Fruit fly (Drosophila melanogaster) whole organism, embryonic: ENCODE results near the gene SCCRO4.

Source experiments
- Bteb2 ChIP-seq: fragments of 200-800 bp; sonication (Bioruptor generic); optimal IDR thresholded peaks from 2 replicates; lab custom pipeline; 2016; ENCODE audit warnings: missing biosample characterization, missing genetic modification characterization
- CG10147 ChIP-seq: fragments of 200-800 bp; sonication (Bioruptor generic); optimal IDR thresholded peaks from 2 replicates; lab custom pipeline; 2019; ENCODE audit warnings: missing biosample characterization, mild to moderate bottlenecking, missing genetic modification characterization, moderate library complexity
- CG10462 ChIP-seq: fragments of 200-800 bp; sonication (Bioruptor generic); optimal IDR thresholded peaks from 2 replicates; lab custom pipeline; 2016; ENCODE audit warnings: missing biosample characterization, missing genetic modification characterization
- CG10979 ChIP-seq: fragments of 200-800 bp; sonication (Bioruptor generic); optimal IDR thresholded peaks from 2 replicates; lab custom pipeline; 2018; ENCODE audit warnings: missing biosample characterization, mild to moderate bottlenecking, missing genetic modification characterization, moderate library complexity
- CG11247 ChIP-seq: fragments of 200-800 bp; sonication (Bioruptor generic); IDR thresholded peaks from 2 replicates; pipeline ENCODE4 v1.3.6; 2022; ENCODE audit warnings: missing biosample characterization, missing genetic modification characterization
- CG11504 ChIP-seq: fragments of 200-800 bp; sonication (Bioruptor generic); optimal IDR thresholded peaks from 3 replicates; lab custom pipeline; 2019; ENCODE audit warnings: missing biosample characterization, mild to moderate bottlenecking, missing genetic modification characterization, moderate library complexity
- CG13123 ChIP-seq: fragments of 200-800 bp; sonication (Bioruptor generic); optimal IDR thresholded peaks from 2 replicates; lab custom pipeline; 2016; ENCODE audit warnings: missing biosample characterization, missing genetic modification characterization
- CG15011 ChIP-seq: fragments of 200-800 bp; sonication (Bioruptor generic); optimal IDR thresholded peaks from 3 replicates; lab custom pipeline; 2018; ENCODE audit warnings: missing biosample characterization, mild to moderate bottlenecking, missing genetic modification characterization
- CG1529 ChIP-seq: fragments of 200-800 bp; sonication (Bioruptor generic); optimal IDR thresholded peaks from 3 replicates; lab custom pipeline; 2018; ENCODE audit warnings: missing biosample characterization, missing genetic modification characterization
- CG1602 ChIP-seq: fragments of 200-800 bp; sonication (Bioruptor generic); optimal IDR thresholded peaks from 3 replicates; lab custom pipeline; 2016; ENCODE audit warnings: missing biosample characterization, missing genetic modification characterization
- CG17385 ChIP-seq: fragments of 200-800 bp; sonication (Bioruptor generic); optimal IDR thresholded peaks from 3 replicates; lab custom pipeline; 2018; ENCODE audit warnings: missing biosample characterization, mild to moderate bottlenecking, missing genetic modification characterization
- CG18476 ChIP-seq: fragments of 200-800 bp; sonication (Bioruptor generic); optimal IDR thresholded peaks from 2 replicates; lab custom pipeline; 2016; ENCODE audit warnings: missing biosample characterization, mild to moderate bottlenecking, missing genetic modification characterization
- CG2199 ChIP-seq: fragments of 200-800 bp; sonication (Bioruptor generic); IDR thresholded peaks from 3 replicates; pipeline ENCODE4 v1.3.6; 2022; ENCODE audit warnings: missing biosample characterization, missing genetic modification characterization
- CG31388 ChIP-seq: fragments of 200-800 bp; sonication (Bioruptor generic); optimal IDR thresholded peaks from 2 replicates; lab custom pipeline; 2016; ENCODE audit warnings: missing biosample characterization, missing genetic modification characterization
- CG32772 ChIP-seq: fragments of 200-800 bp; sonication (Bioruptor generic); IDR thresholded peaks from 2 replicates; pipeline ENCODE4 v1.3.6; 2022; ENCODE audit warnings: missing biosample characterization, missing genetic modification characterization
- CG33213 ChIP-seq: fragments of 200-800 bp; sonication (Bioruptor generic); optimal IDR thresholded peaks from 3 replicates; lab custom pipeline; 2016; ENCODE audit warnings: missing biosample characterization, missing genetic modification characterization
- CG34224 ChIP-seq: fragments of 200-800 bp; sonication (Bioruptor generic); IDR thresholded peaks from 3 replicates; pipeline ENCODE4 v1.3.6; 2022; ENCODE audit warnings: missing biosample characterization, missing genetic modification characterization; ENCODE audit not compliant: partially characterized antibody
- CG34422 ChIP-seq: fragments of 200-800 bp; sonication (Bioruptor generic); IDR thresholded peaks from 3 replicates; pipeline ENCODE4 v1.3.6; 2022; ENCODE audit warnings: missing biosample characterization, missing genetic modification characterization
- CG4424 ChIP-seq: fragments of 200-800 bp; sonication (Bioruptor generic); optimal IDR thresholded peaks from 3 replicates; lab custom pipeline; 2016; ENCODE audit warnings: missing biosample characterization, missing genetic modification characterization
- CG4730 ChIP-seq: fragments of 200-800 bp; sonication (Bioruptor generic); IDR thresholded peaks from 2 replicates; pipeline ENCODE4 v1.3.6; 2022; ENCODE audit warnings: missing biosample characterization, missing genetic modification characterization
- CG6854 ChIP-seq: fragments of 200-800 bp; sonication (Bioruptor generic); optimal IDR thresholded peaks from 3 replicates; lab custom pipeline; 2017; ENCODE audit warnings: missing biosample characterization, mild to moderate bottlenecking, missing genetic modification characterization
- CG9437 ChIP-seq: fragments of 200-800 bp; sonication (Bioruptor generic); optimal IDR thresholded peaks from 2 replicates; lab custom pipeline; 2018; ENCODE audit warnings: missing biosample characterization, mild to moderate bottlenecking, missing genetic modification characterization
- CG9876 ChIP-seq: fragments of 200-800 bp; sonication (Bioruptor generic); optimal IDR thresholded peaks from 2 replicates; lab custom pipeline; 2016; ENCODE audit warnings: missing biosample characterization, missing genetic modification characterization
- CHES-1-like ChIP-seq: fragments of 200-800 bp; sonication (Bioruptor generic); optimal IDR thresholded peaks from 2 replicates; lab custom pipeline; 2016; ENCODE audit warnings: missing biosample characterization, missing genetic modification characterization
- Dbx ChIP-seq: fragments of 200-800 bp; sonication (Bioruptor generic); IDR thresholded peaks from 3 replicates; pipeline ENCODE4 v1.3.6; 2022; ENCODE audit warnings: missing biosample characterization, missing genetic modification characterization
- Fer1 ChIP-seq: fragments of 200-800 bp; sonication (Bioruptor generic); optimal IDR thresholded peaks from 2 replicates; lab custom pipeline; 2017; ENCODE audit warnings: missing biosample characterization, mild to moderate bottlenecking, missing genetic modification characterization
- GATAe ChIP-seq: fragments of 200-800 bp; sonication (Bioruptor generic); conservative IDR thresholded peaks from 2 replicates; pipeline ENCODE4 v1.3.6; 2022; ENCODE audit warnings: missing biosample characterization, missing genetic modification characterization
- HLHmδ ChIP-seq: fragments of 200-800 bp; sonication (Bioruptor generic); optimal IDR thresholded peaks from 2 replicates; lab custom pipeline; 2018; ENCODE audit warnings: missing biosample characterization, mild to moderate bottlenecking, missing genetic modification characterization, moderate library complexity
- Hand ChIP-seq: fragments of 200-800 bp; sonication (Bioruptor generic); optimal IDR thresholded peaks from 2 replicates; lab custom pipeline; 2017; ENCODE audit warnings: mild to moderate bottlenecking, missing biosample characterization, missing genetic modification reagents, missing genetic modification characterization
- MTF-1 ChIP-seq: fragments of 200-800 bp; sonication (Bioruptor generic); optimal IDR thresholded peaks from 2 replicates; lab custom pipeline; 2018; ENCODE audit warnings: missing biosample characterization, mild to moderate bottlenecking, missing genetic modification characterization, borderline replicate concordance
- Mad ChIP-seq: fragments of 200-800 bp; sonication (Bioruptor generic); optimal IDR thresholded peaks from 2 replicates; lab custom pipeline; 2016; ENCODE audit warnings: missing biosample characterization, missing genetic modification characterization
- Meics ChIP-seq: fragments of 200-800 bp; sonication (Bioruptor generic); optimal IDR thresholded peaks from 2 replicates; lab custom pipeline; 2017; ENCODE audit warnings: missing biosample characterization, mild to moderate bottlenecking, missing genetic modification characterization
- Poxn ChIP-seq: fragments of 200-800 bp; sonication (Bioruptor generic); IDR thresholded peaks from 2 replicates; pipeline ENCODE4 v1.3.6; 2022; ENCODE audit warnings: missing biosample characterization, missing genetic modification characterization
- Rx ChIP-seq: fragments of 200-800 bp; sonication (Bioruptor generic); IDR thresholded peaks from 2 replicates; pipeline ENCODE4 v1.3.6; 2022; ENCODE audit warnings: missing biosample characterization, missing genetic modification characterization
- Sry-δ ChIP-seq: fragments of 200-800 bp; sonication (Bioruptor generic); optimal IDR thresholded peaks from 2 replicates; lab custom pipeline; 2016; ENCODE audit warnings: missing biosample characterization, missing genetic modification characterization
- Taf1 ChIP-seq: fragments of 200-800 bp; sonication (Bioruptor generic); IDR thresholded peaks from 2 replicates; pipeline ENCODE4 v1.3.6; 2022; ENCODE audit warnings: missing biosample characterization, missing genetic modification characterization
- Xrp1 ChIP-seq: fragments of 200-800 bp; sonication (Bioruptor generic); IDR thresholded peaks from 2 replicates; pipeline ENCODE4 v1.3.6; 2022; ENCODE audit warnings: missing biosample characterization, missing genetic modification characterization
- ac ChIP-seq: fragments of 200-800 bp; sonication (Bioruptor generic); optimal IDR thresholded peaks from 3 replicates; lab custom pipeline; 2017; ENCODE audit warnings: missing biosample characterization, mild to moderate bottlenecking, missing genetic modification characterization
- al ChIP-seq: fragments of 200-800 bp; sonication (Bioruptor generic); IDR thresholded peaks from 2 replicates; pipeline ENCODE4 v1.3.6; 2022; ENCODE audit warnings: missing biosample characterization, missing genetic modification characterization
- bigmax ChIP-seq: fragments of 200-800 bp; sonication (Bioruptor generic); optimal IDR thresholded peaks from 2 replicates; lab custom pipeline; 2018; ENCODE audit warnings: missing biosample characterization, mild to moderate bottlenecking, missing genetic modification characterization
- btn ChIP-seq: fragments of 200-800 bp; sonication (Bioruptor generic); optimal IDR thresholded peaks from 2 replicates; lab custom pipeline; 2016; ENCODE audit warnings: missing biosample characterization, missing genetic modification characterization
- fd3F ChIP-seq: fragments of 200-800 bp; sonication (Bioruptor generic); optimal IDR thresholded peaks from 2 replicates; lab custom pipeline; 2018; ENCODE audit warnings: missing biosample characterization, mild to moderate bottlenecking, missing genetic modification characterization, moderate library complexity
- fu2 ChIP-seq: fragments of 200-800 bp; sonication (Bioruptor generic); optimal IDR thresholded peaks from 2 replicates; lab custom pipeline; 2016; ENCODE audit warnings: missing biosample characterization, missing genetic modification characterization
- her ChIP-seq: fragments of 200-800 bp; sonication (Bioruptor generic); optimal IDR thresholded peaks from 2 replicates; lab custom pipeline; 2016; ENCODE audit warnings: missing biosample characterization, missing genetic modification characterization
- ind ChIP-seq: fragments of 200-800 bp; sonication (Bioruptor generic); optimal IDR thresholded peaks from 3 replicates; lab custom pipeline; 2016; ENCODE audit warnings: missing biosample characterization, missing genetic modification characterization
- knrl ChIP-seq: fragments of 200-800 bp; sonication (Bioruptor generic); IDR thresholded peaks from 3 replicates; pipeline ENCODE4 v1.3.6; 2022; ENCODE audit warnings: missing biosample characterization, missing genetic modification characterization; ENCODE audit not compliant: partially characterized antibody
- lab ChIP-seq: fragments of 200-800 bp; sonication (Bioruptor generic); optimal IDR thresholded peaks from 3 replicates; lab custom pipeline; 2017; ENCODE audit warnings: missing biosample characterization, missing genetic modification characterization, mild to moderate bottlenecking, moderate library complexity, missing genetic modification reagents
- lmd ChIP-seq: fragments of 200-800 bp; sonication (Bioruptor generic); IDR thresholded peaks from 2 replicates; pipeline ENCODE4 v1.3.6; 2022; ENCODE audit warnings: missing biosample characterization, missing genetic modification characterization
- mam ChIP-seq: fragments of 200-800 bp; sonication (Bioruptor generic); optimal IDR thresholded peaks from 3 replicates; lab custom pipeline; 2016; ENCODE audit warnings: missing biosample characterization, missing genetic modification characterization
- pita ChIP-seq: fragments of 200-800 bp; sonication (Bioruptor generic); optimal IDR thresholded peaks from 2 replicates; lab custom pipeline; 2017; ENCODE audit warnings: missing biosample characterization, mild to moderate bottlenecking, missing genetic modification characterization
- rib ChIP-seq: fragments of 200-800 bp; sonication (Bioruptor generic); IDR thresholded peaks from 2 replicates; pipeline ENCODE4 v1.3.6; 2022; ENCODE audit warnings: missing biosample characterization, missing genetic modification characterization
- vfl ChIP-seq: fragments of 200-800 bp; sonication (Bioruptor generic); optimal IDR thresholded peaks from 2 replicates; lab custom pipeline; 2016; ENCODE audit warnings: missing biosample characterization, missing genetic modification characterization
- zfh2 ChIP-seq: fragments of 200-800 bp; sonication (Bioruptor generic); optimal IDR thresholded peaks from 2 replicates; lab custom pipeline; 2016; ENCODE audit warnings: missing biosample characterization, missing genetic modification characterization

The SCCRO4 gene

DNA sequence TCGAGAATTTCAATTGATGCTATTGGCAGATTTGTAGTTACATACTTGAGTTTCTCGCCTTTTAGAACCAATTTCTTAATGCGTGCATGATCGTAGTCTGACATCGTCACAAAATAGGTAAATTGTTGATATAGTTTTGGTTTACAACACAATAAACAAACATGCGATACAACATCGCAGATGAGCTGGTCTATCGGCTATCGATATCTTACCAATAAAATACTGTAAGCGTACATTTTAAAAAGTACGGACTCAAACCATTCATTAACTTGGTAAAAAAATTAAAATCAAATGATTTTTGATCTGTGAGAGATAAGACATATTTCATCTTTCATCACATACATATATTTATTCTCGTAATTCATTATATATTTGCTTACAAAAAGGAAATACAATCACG, 2.4 kb upstream of the SCCRO4 start, which contains the start of gene FRG1 (continued):
- no peak for TF ChIP-seq CG1529 (GFP tag; lab: Kevin White, UChicago)
- no peak for TF ChIP-seq CG11247 (GFP tag; lab: Robert Waterston, UW)
- TF ChIP-seq ind (GFP tag; lab: Kevin White, UChicago), result no peak
- no peak for TF ChIP-seq lmd
- no peak for TF ChIP-seq CG4424 (GFP tag; lab: Kevin White, UChicago)
- no peak for TF ChIP-seq CG10462 (GFP tag; lab: Kevin White, UChicago)
- TF ChIP-seq pita (GFP tag; lab: Kevin White, UChicago), result peak; percentile 36
- no peak for TF ChIP-seq Bteb2 (GFP tag; lab: Kevin White, UChicago)
- no peak for TF ChIP-seq ac (GFP tag; lab: Kevin White, UChicago)
- no peak for TF ChIP-seq CG34422
- no peak for TF ChIP-seq CG1602 (GFP tag; lab: Kevin White, UChicago)
- no peak for TF ChIP-seq CG15011 (GFP tag; lab: Kevin White, UChicago)
- no peak for TF ChIP-seq CG10979 (tag; lab: Kevin White, UChicago)
- TF ChIP-seq CG4730 (GFP tag; lab: Robert Waterston, UW), result no peak
- TF ChIP-seq Taf1 (GFP tag; lab: Robert Waterston, UW), result no peak
- TF ChIP-seq CG33213, result no peak
- TF ChIP-seq Dbx (GFP tag; lab: Robert Waterston, UW), result no peak
- no peak for TF ChIP-seq Rx
- no peak for TF ChIP-seq Xrp1 (GFP tag; lab: Robert Waterston, UW)
- peak; percentile 64; the same call in 2 of the 3 replicates for TF ChIP-seq knrl
- no peak for TF ChIP-seq CG13123
- TF ChIP-seq lab (GFP tag; lab: Kevin White, UChicago), result no peak
- TF ChIP-seq Meics (GFP tag; lab: Kevin White, UChicago), result no peak
- no peak for TF ChIP-seq CG18476 (GFP tag; lab: Kevin White, UChicago)
- no peak for TF ChIP-seq HLHmδ (GFP tag; lab: Kevin White, UChicago)
- TF ChIP-seq Hand (GFP tag; lab: Kevin White, UChicago), result no peak
- no peak for TF ChIP-seq rib (GFP tag; lab: Robert Waterston, UW)
- no peak for TF ChIP-seq al (GFP tag; lab: Robert Waterston, UW)
- no peak for TF ChIP-seq fd3F
- no peak for TF ChIP-seq mam
- no peak for TF ChIP-seq Fer1 (GFP tag; lab: Kevin White, UChicago)
- TF ChIP-seq Sry-δ (GFP tag; lab: Kevin White, UChicago), result peak; percentile 64
- no peak for TF ChIP-seq CG9437 (GFP tag; lab: Kevin White, UChicago)
- TF ChIP-seq zfh2 (GFP tag; lab: Kevin White, UChicago), result no peak
- peak; percentile 76 for TF ChIP-seq CG34224
- no peak for TF ChIP-seq CG31388 (GFP tag; lab: Kevin White, UChicago)
- TF ChIP-seq fu2 (GFP tag; lab: Kevin White, UChicago), result no peak
- no peak for TF ChIP-seq CG32772 (GFP tag; lab: Robert Waterston, UW)
- no peak for TF ChIP-seq CG6854 (GFP tag; lab: Kevin White, UChicago)
- no peak for TF ChIP-seq her (GFP tag; lab: Kevin White, UChicago)
- TF ChIP-seq vfl, result no peak
- no peak for TF ChIP-seq CG10147 (GFP tag; lab: Kevin White, UChicago)
- TF ChIP-seq GATAe (GFP tag; lab: Robert Waterston, UW), result no peak
- no peak for TF ChIP-seq Mad (GFP tag; lab: Kevin White, UChicago)
- TF ChIP-seq CG9876 (GFP tag; lab: Kevin White, UChicago), result no peak
- TF ChIP-seq MTF-1, result no peak
- TF ChIP-seq CG17385 (GFP tag; lab: Kevin White, UChicago), result no peak
- TF ChIP-seq CG2199 (GFP tag; lab: Robert Waterston, UW), result no peak
- no peak for TF ChIP-seq CG11504 (tag; lab: Kevin White, UChicago)
- no peak for TF ChIP-seq Poxn (GFP tag; lab: Robert Waterston, UW)
- no peak for TF ChIP-seq bigmax (GFP tag; lab: Kevin White, UChicago)
- TF ChIP-seq CHES-1-like, result no peak
- no peak for TF ChIP-seq btn
